Worm (Caenorhabditis elegans): ENCODE data around the gene F11A5.15.

The F11A5.15 gene

DNA sequence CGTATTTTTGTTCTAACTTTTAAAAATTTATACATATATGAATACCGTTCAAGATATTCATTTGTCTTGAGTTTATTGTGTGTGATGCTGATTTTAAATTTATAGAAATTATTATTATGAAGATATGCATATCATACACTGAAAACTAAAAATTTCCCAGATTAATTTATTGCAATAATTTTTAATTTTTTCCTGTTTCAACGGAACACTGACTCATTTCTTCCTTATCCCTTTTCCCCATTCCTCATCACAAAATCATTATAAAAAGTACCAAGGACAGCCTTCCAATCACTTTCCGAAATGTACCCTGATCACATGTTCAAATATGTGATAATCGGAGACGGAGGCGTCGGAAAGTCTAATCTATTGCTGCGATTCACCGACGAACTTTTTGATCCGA lies 23.8 kb downstream of the F11A5.15 start, which contains the start of gene rabr-4:
Gene rabr-4 (plus strand): TSS at position 301 of the 400 bp plus-strand sequence.
- TF ChIP-seq lin-54 (GFP tag; optimal IDR thresholded peaks at IDR 0.05), result no peak
- TF ChIP-seq atf-7 (tag; optimal IDR thresholded peaks at IDR 0.05), result no peak

DNA sequence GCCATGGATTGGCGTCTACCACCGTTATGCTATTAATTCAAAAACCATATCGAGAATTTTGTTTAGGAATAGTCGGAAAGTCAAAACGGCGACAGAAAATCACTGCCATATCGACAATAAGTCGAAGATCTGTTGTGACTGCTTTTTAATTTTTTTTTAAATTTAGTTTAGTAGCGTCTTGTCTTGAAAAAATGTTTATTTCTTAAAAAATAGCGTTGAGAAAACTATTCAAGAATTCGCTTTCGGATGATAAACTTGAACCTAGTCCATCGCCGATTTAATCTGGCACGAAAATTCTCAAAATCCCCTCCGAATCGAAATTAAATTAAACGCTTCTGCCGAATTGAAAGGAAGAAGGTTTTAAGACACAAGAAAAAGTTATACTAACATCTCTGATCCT lies 26.3 kb downstream of the F11A5.15 start, which contains the start of gene srh-279:
Gene srh-279 (plus strand): TSS at position 301 of the 400 bp plus-strand sequence.
- TF ChIP-seq lsl-1 (GFP tag; optimal IDR thresholded peaks at IDR 0.05), result no peak
- TF ChIP-seq lin-54 (GFP tag; optimal IDR thresholded peaks at IDR 0.05), result no peak

DNA sequence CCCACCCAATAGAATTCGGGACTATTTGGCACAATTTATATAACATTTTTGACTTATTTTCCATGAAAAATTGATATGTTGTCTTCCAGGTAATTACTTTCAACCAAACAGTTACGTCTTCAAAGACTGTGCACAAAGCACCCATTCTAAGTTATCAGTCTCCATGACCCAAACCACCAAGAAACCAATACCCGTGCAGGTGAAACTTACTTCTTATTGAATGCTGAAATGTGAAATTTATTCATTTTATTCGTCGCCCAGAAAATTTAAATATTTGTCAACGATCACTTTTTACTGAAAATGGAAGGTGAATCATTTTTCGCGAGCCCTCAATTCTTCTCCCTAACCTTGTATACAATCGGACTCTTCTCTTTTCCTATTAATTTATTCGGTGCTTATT lies 27.9 kb downstream of the F11A5.15 start, which contains the start of gene srh-281:
Gene srh-281 (plus strand): TSS at position 301 of the 400 bp plus-strand sequence.
- no peak for TF ChIP-seq xnd-1 (tag; optimal IDR thresholded peaks at IDR 0.05)

DNA sequence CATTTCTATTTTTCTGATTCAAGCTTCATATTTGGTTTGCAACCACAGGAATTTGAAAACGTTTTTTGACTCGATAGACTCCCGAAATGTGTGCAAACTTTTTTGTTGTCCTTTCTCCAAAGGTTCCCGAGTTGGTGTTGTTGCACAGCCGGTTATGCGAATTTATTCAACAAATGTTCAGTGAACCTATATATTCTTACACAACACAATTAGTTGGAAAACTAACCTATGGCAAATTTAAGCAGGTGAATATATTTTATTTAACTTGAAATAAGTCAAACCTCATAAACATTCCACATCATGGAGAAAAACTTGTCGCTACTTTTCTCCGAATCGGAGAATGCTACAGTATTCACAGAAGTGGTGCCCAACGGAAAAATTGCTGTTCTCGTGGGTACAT lies 35.1 kb downstream of the F11A5.15 start, which contains the start of gene srz-14:
Gene srz-14 (plus strand): TSS at position 301 of the 400 bp plus-strand sequence.
- TF ChIP-seq ceh-40 (GFP tag; IDR thresholded peaks at IDR 0.05), result no peak
- no peak for TF ChIP-seq unc-62 (GFP tag; optimal IDR thresholded peaks at IDR 0.05)
- TF ChIP-seq ztf-22 (GFP tag; optimal IDR thresholded peaks at IDR 0.05), result no peak
- no peak for TF ChIP-seq him-1 (tag; optimal IDR thresholded peaks at IDR 0.05)
- no peak for TF ChIP-seq sptf-2 (GFP tag; optimal IDR thresholded peaks at IDR 0.05)
- TF ChIP-seq sdz-38 (tag; optimal IDR thresholded peaks at IDR 0.05), result no peak
- no peak for TF ChIP-seq nhr-80 (tag; optimal IDR thresholded peaks at IDR 0.05)
- TF ChIP-seq let-607 (tag; optimal IDR thresholded peaks at IDR 0.05), result no peak
- TF ChIP-seq ets-4 (GFP tag; optimal IDR thresholded peaks at IDR 0.05), result no peak
- TF ChIP-seq tbp1 (GFP tag; optimal IDR thresholded peaks at IDR 0.05), result no peak
- TF ChIP-seq lag-1 (GFP tag; IDR thresholded peaks at IDR 0.05), result no peak
- TF ChIP-seq K11D2.4 (GFP tag; IDR thresholded peaks at IDR 0.05), result no peak
- no peak for TF ChIP-seq snpc-1.1 (tag; optimal IDR thresholded peaks at IDR 0.05; ENCODE audit: insufficient read depth)

DNA sequence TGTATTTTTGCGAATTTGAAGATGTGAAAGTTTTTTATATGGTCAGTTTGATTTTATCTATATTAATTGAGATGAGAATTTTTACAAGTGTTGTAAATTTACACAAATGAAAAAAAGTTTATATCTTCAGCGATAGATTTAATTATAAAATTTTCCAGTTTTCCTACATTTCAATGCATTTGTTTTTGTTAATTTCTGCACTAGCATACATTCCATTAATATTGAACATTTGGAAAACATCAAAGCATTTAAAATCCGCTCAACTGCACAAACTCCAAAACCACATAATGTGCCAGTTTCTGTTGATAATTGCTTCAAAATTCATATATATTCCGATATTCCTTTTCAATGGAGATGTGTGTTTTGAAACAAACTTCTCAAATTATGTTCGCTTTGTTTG lies 35.5 kb downstream of the F11A5.15 start, which contains the start of gene srh-277:
Gene srh-277 (plus strand): TSS at position 301 of the 400 bp plus-strand sequence.
- TF ChIP-seq C06A6.2 (GFP tag; conservative IDR thresholded peaks at IDR 0.05), result no peak
- no peak for TF ChIP-seq F57A8.1 (GFP tag; optimal IDR thresholded peaks at IDR 0.05)
- TF ChIP-seq ceh-79 (tag; optimal IDR thresholded peaks at IDR 0.05), result no peak
- TF ChIP-seq madf-6 (GFP tag; IDR thresholded peaks at IDR 0.05), result no peak

DNA sequence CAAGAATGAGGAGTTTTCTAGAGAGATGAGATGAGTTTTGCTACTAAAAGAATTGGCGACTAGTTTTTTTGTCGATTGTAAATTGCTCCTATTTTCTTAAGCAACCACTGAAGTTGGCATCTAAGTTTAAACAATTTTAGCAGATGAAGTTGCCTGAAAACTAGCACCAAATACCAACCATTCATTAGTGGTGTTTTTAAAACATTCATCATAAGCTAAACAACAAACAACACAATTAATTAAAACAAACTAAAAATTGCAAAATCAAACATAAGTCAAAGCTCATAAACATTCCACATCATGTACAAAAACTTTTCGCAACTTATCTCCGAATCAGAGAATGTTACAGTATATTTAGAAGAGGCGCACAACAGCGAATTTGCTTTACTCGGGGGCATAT lies 36.3 kb downstream of the F11A5.15 start, which contains the start of gene srz-13:
Gene srz-13 (plus strand): TSS at position 301 of the 400 bp plus-strand sequence.
- TF ChIP-seq nfya-1 (tag; optimal IDR thresholded peaks at IDR 0.05; ENCODE audit: borderline replicate concordance, insufficient read depth) (no peak), lin-40 (tag; optimal IDR thresholded peaks at IDR 0.05) (no peak), chd-7 (tag; optimal IDR thresholded peaks at IDR 0.05) (no peak), attf-5 (GFP tag; optimal IDR thresholded peaks at IDR 0.05) (no peak), ztf-18 (tag; optimal IDR thresholded peaks at IDR 0.05) (no peak), B0035.1 (tag; optimal IDR thresholded peaks at IDR 0.05) (no peak)

DNA sequence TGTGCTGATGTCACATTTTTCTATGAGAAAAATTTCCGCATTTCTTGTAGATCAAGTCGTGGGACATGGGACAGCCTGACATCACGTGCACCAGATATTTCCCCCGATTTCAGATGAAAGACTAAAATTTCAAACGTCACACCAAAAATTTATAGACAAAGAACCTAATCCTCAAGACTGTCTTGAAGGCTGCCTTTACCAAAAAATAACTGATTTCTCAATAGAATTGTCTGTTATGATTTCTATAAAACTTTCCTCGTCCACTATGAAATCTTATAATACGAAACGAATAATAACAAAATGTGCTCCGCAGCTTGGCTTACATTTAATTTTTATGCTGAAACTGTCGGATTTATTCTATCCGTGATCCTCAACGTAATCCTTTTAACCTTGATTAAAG lies 38.1 kb downstream of the F11A5.15 start, which contains the start of gene str-106:
Gene str-106 (plus strand): TSS at position 301 of the 400 bp plus-strand sequence.
- TF ChIP-seq atf-7 (tag; optimal IDR thresholded peaks at IDR 0.05) (no peak), T07F8.4 (tag; optimal IDR thresholded peaks at IDR 0.05) (no peak), athp-1 (tag; optimal IDR thresholded peaks at IDR 0.05) (no peak), ztf-26 (tag; optimal IDR thresholded peaks at IDR 0.05) (no peak), rcor-1 (GFP tag; IDR thresholded peaks at IDR 0.05) (no peak)
